Worm (Caenorhabditis elegans) whole organism, midembryonic: Measurements from ENCODE around the gene AC3.5.

Source experiments
- T22C8.4 ChIP-seq: fragments of 200-800 bp; sonication (Bioruptor generic); IDR thresholded peaks from 2 replicates; pipeline ENCODE4 v1.3.6; 2022; ENCODE audit warnings: missing genetic modification characterization, missing compliant biosample characterization
- cog-1 ChIP-seq: sonication (generic microtip); optimal IDR thresholded peaks from 2 replicates; lab custom pipeline; 2016; ENCODE audit warnings: missing genetic modification characterization, missing compliant biosample characterization
- flt-1 ChIP-seq: fragments of 200-800 bp; sonication (Bioruptor generic); IDR thresholded peaks from 2 replicates; pipeline ENCODE4 v1.3.6; 2022; ENCODE audit warnings: missing genetic modification characterization, missing compliant biosample characterization
- klf-2 ChIP-seq: fragments of 200-800 bp; sonication (Bioruptor generic); conservative IDR thresholded peaks from 2 replicates; pipeline ENCODE4 v1.3.6; 2022; ENCODE audit warnings: missing genetic modification reagents, missing genetic modification characterization, missing compliant biosample characterization
- med-1 ChIP-seq: sonication (generic microtip); optimal IDR thresholded peaks from 2 replicates; lab custom pipeline; 2017; ENCODE audit warnings: missing genetic modification characterization, mild to moderate bottlenecking, missing compliant biosample characterization, antibody characterized with exemption, missing genetic modification reagents; ENCODE audit not compliant: insufficient read depth
- ref-1 ChIP-seq: fragments of 200-800 bp; sonication (Bioruptor generic); conservative IDR thresholded peaks from 2 replicates; pipeline ENCODE4 v1.3.6; 2022; ENCODE audit warnings: missing genetic modification reagents, missing genetic modification characterization, missing compliant biosample characterization
- tab-1 ChIP-seq: fragments of 200-800 bp; sonication (Bioruptor generic); IDR thresholded peaks from 2 replicates; pipeline ENCODE4 v1.3.6; 2022; ENCODE audit warnings: missing genetic modification characterization, missing compliant biosample characterization
- ztf-23 ChIP-seq: fragments of 200-800 bp; sonication (Bioruptor generic); IDR thresholded peaks from 2 replicates; pipeline ENCODE4 v1.3.6; 2022; ENCODE audit warnings: missing genetic modification reagents, missing genetic modification characterization, missing compliant biosample characterization
- ztf-29 ChIP-seq: fragments of 200-800 bp; sonication (Bioruptor generic); IDR thresholded peaks from 2 replicates; pipeline ENCODE4 v1.3.6; 2022; ENCODE audit warnings: missing genetic modification reagents, missing genetic modification characterization, missing compliant biosample characterization

The AC3.5 gene

DNA sequence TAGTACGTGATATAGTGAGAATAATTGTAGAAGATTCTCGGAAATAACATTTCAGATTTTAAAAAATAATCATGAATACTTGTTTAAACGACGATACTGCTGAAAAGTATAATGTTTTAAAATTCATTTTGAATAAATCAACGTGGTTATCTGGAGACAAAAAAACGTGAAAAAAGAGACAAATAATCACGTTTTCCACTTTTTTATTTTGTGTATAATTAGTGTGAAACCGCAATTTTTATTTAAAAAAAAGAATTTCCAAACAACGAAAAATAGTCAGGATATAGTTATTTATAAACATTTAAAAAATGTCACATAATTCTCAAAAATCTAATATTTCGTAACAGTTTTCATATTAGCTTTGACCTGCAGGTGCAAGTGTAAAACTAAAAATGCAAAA, 18.0 kb downstream of the AC3.5 start, which contains the start of gene F15H10.7:
F15H10.7 (minus strand) TSS at position 101 of the 400 bp plus-strand sequence.
- TF ChIP-seq T22C8.4 (GFP tag; lab: Robert Waterston, UW) = no peak
- TF ChIP-seq ref-1 (GFP tag; lab: Robert Waterston, UW) = no peak
- TF ChIP-seq cog-1 (tag; lab: Kevin White, UChicago) = no peak
- TF ChIP-seq med-1 (GFP tag; lab: Kevin White, UChicago) = no peak
- no peak for TF ChIP-seq ztf-23 (GFP tag; lab: Robert Waterston, UW)
- no peak for TF ChIP-seq ztf-29
- no peak for TF ChIP-seq flt-1 (GFP tag; lab: Robert Waterston, UW)
- TF ChIP-seq tab-1 = no peak
- no peak for TF ChIP-seq klf-2 (GFP tag; lab: Robert Waterston, UW)

DNA sequence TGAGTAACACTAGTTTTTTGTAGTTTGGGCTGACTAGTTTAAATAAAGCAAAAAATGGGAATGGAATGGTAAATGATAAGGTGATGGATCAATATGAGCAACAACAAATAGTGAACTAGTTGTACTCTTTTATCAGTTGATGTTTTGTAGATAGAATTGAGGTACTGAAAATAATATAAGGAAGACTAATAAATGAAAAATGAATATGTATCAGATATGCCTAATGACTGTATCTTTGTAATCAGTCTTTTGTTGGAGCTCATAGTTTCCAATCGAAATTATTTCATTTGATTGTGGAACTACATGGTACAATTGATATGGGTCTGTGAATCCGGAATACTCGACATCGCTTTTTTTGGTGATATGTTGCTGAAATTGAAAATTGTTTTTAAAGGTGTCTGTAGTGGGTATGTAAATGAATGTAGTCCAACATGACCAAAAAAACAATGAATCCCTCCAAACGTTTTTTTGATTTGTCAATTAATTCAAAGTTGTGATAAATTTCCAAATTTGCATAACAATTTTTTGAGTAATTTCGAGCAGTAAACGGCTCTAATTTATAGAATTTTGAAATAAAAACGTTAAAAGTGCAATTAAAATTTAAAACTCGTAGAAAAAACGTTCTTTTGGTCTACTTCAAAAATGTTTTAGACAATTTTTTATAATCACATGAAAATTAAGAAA, 21.8 kb downstream of the AC3.5 start, which contains the start of gene F15H10.12:
F15H10.12 (minus strand) TSS at position 51 of the 684 bp plus-strand sequence.
- TF ChIP-seq cog-1 (tag; lab: Kevin White, UChicago) = no peak
- no peak for TF ChIP-seq ztf-23 (GFP tag; lab: Robert Waterston, UW)
- no peak for TF ChIP-seq tab-1
- TF ChIP-seq flt-1 (GFP tag; lab: Robert Waterston, UW) = no peak
- TF ChIP-seq ztf-29 = no peak

DNA sequence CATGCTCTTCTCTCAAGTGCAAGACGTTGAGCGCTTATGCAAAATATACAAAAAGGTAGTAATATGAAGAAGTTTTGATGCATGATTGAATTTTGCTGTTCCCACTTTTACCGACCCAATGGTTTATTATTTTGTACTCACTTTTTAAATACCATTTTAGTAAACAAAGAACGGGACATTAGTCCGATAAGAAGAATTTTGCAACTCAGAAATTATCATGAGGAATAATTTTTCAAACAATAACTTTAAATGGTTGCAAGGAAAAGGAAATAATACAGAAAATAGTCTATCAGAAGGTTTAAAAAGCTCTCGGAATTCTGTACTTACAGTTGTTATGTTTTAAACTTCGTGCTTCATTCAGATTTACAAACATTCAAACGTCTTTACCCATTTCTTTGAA, 26.3 kb downstream of the AC3.5 start, which contains the start of gene F15H10.9:
F15H10.9 (minus strand) TSS at position 101 of the 400 bp plus-strand sequence.
- TF ChIP-seq cog-1 (tag; lab: Kevin White, UChicago) (no peak), tab-1 (no peak), med-1 (GFP tag; lab: Kevin White, UChicago) (no peak), T22C8.4 (GFP tag; lab: Robert Waterston, UW) (no peak), klf-2 (GFP tag; lab: Robert Waterston, UW) (no peak), flt-1 (GFP tag; lab: Robert Waterston, UW) (no peak), ref-1 (GFP tag; lab: Robert Waterston, UW) (no peak), ztf-29 (no peak), ztf-23 (GFP tag; lab: Robert Waterston, UW) (no peak)

DNA sequence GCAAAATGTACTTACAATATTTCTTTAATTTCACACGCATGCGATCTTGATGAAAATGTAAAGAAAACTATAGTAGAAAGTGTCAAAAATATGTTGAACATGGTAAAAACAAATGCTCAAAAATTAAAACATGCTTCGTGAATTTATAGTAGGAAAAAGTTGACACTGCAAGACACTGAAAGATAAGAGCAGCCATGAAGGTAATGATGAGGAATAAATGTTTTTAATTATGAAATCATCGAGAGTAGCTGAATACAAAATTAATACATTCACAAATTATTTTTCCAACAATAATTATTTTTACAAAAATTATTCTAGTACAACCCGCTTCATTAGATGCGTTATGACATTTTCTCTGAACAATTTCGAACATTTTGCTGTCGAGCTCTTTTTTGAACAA, 28.6 kb downstream of the AC3.5 start, which contains the start of gene F15H10.10:
F15H10.10 (minus strand) TSS at position 101 of the 400 bp plus-strand sequence.
- TF ChIP-seq ref-1 (GFP tag; lab: Robert Waterston, UW) (no peak), cog-1 (tag; lab: Kevin White, UChicago) (no peak), T22C8.4 (GFP tag; lab: Robert Waterston, UW) (no peak), flt-1 (GFP tag; lab: Robert Waterston, UW) (no peak), klf-2 (GFP tag; lab: Robert Waterston, UW) (no peak), med-1 (GFP tag; lab: Kevin White, UChicago) (no peak), ztf-29 (no peak), tab-1 (no peak), ztf-23 (GFP tag; lab: Robert Waterston, UW) (no peak)

DNA sequence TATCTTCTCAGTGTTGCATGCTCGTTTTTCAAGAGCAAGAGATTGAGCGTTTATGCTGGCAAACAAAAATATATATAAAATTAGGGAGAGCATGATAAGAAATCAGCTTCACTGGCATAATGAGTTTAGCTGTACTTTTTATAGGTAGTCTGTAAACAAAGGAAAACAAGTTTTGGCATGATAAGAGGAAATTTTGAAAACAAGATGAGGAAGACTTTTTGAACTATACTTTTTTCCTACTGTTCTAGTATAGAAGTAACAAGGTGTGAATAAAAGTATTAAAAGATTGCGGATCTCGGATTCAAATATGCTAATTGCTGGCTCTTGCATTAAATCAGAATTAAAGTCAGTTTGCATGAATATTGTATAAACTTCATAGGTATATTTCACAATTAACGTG, 30.6 kb downstream of the AC3.5 start, which contains the start of gene F15H10.5:
F15H10.5 (minus strand) TSS at position 101 of the 400 bp plus-strand sequence.
- TF ChIP-seq ref-1 (GFP tag; lab: Robert Waterston, UW) (no peak), ztf-23 (GFP tag; lab: Robert Waterston, UW) (no peak), flt-1 (GFP tag; lab: Robert Waterston, UW) (no peak), cog-1 (tag; lab: Kevin White, UChicago) (no peak), klf-2 (GFP tag; lab: Robert Waterston, UW) (no peak), T22C8.4 (GFP tag; lab: Robert Waterston, UW) (no peak), tab-1 (no peak)

DNA sequence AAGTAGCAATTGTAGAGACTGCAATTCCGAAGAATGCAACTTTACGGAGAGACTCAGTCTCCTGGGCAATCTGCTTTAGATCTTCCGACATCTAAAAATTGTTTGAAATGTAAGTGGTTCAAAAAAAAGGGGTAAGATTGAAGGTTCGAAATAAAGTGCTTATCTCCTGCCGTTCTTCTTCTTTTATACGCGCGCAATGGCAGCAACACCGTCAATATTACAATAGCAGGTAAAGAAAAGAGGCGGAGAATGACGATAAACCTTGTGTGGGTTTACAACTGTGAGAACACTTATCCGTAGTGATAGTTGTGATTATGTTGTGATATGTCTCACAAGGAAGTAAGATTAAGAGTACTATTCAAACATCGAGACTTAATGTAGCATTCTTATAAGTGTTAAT, 33.5 kb downstream of the AC3.5 start, which contains the start of gene col-13:
col-13 (minus strand) TSS at position 101 of the 400 bp plus-strand sequence.
- TF ChIP-seq med-1 (GFP tag; lab: Kevin White, UChicago) (no peak), ztf-23 (GFP tag; lab: Robert Waterston, UW) (no peak), ztf-29 (no peak), ref-1 (GFP tag; lab: Robert Waterston, UW) (no peak), cog-1 (tag; lab: Kevin White, UChicago) (no peak)

DNA sequence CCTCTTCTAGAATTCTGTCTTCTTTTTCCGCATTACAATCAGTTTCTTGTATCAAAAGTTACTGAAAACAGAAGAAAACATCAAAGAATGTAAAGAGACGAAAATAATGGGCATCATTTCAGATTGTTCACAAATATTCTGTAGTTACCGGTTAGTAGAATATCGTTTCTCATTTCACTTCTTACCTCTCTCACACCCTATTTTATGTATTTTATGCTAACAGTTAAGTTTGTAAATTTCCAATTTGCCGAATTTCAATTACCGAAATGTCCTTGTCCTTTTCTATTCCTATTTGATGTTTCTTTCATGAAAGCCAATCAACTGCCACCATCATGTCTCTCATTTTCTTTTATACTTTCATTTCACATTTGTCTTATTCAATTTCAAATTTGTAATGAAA, 35.2 kb downstream of the AC3.5 start:
- TF ChIP-seq T22C8.4 (GFP tag; lab: Robert Waterston, UW) = no peak
- no peak for TF ChIP-seq ref-1 (GFP tag; lab: Robert Waterston, UW)
- TF ChIP-seq ztf-23 (GFP tag; lab: Robert Waterston, UW) = no peak
- no peak for TF ChIP-seq med-1 (GFP tag; lab: Kevin White, UChicago)
- no peak for TF ChIP-seq cog-1 (tag; lab: Kevin White, UChicago)
- no peak for TF ChIP-seq ztf-29
- no peak for TF ChIP-seq tab-1
- TF ChIP-seq flt-1 (GFP tag; lab: Robert Waterston, UW) = no peak

DNA sequence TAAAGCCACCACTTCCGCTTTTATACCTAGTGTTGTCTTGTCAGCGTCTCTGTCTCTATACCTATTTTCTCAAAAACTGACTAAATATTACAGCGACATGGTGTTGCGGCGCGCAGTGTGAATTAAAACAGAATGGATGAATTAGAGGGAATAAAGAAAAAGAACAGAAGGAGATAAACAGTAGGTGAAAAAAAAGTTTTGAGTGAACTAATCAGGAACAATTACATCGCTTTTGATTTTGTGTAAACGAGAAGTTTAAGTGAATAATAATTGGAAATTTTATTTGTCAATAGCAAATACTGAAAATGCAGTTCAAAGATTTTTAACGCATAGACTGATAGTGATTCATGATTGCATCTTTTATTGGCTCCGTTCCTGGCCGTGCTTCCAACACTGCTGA, 36.8 kb downstream of the AC3.5 start, which contains the start of gene col-12:
col-12 (minus strand) TSS at position 101 of the 400 bp plus-strand sequence.
- no peak for TF ChIP-seq cog-1 (tag; lab: Kevin White, UChicago)
- no peak for TF ChIP-seq klf-2 (GFP tag; lab: Robert Waterston, UW)
- TF ChIP-seq flt-1 (GFP tag; lab: Robert Waterston, UW) = no peak
- no peak for TF ChIP-seq ztf-29
- no peak for TF ChIP-seq ref-1 (GFP tag; lab: Robert Waterston, UW)
- TF ChIP-seq med-1 (GFP tag; lab: Kevin White, UChicago) = no peak
- TF ChIP-seq T22C8.4 (GFP tag; lab: Robert Waterston, UW) = no peak
- TF ChIP-seq tab-1 = no peak
- TF ChIP-seq ztf-23 (GFP tag; lab: Robert Waterston, UW) = no peak

DNA sequence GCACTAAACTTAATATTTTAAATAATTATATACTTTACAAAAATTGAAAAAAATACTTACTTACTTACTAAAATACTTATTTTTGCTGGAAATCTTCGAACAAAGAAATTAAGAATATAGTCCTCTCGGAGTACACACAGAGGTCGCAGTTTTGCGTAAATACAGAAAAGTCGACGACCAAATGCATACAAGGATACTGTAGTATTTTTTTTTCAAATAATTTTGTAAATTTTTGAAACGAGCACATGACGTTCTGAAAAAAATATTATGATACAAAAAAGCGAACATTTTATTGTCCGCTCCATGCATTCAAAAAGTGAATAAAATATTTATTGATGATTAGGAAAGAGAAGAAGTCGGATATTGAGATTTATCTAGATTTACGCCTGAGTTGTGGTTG, 37.9 kb downstream of the AC3.5 start, which contains the start of gene apc-10:
apc-10 (minus strand) TSS at position 101 of the 400 bp plus-strand sequence.
- no peak for TF ChIP-seq cog-1 (tag; lab: Kevin White, UChicago)
- no peak for TF ChIP-seq ref-1 (GFP tag; lab: Robert Waterston, UW)
- no peak for TF ChIP-seq ztf-23 (GFP tag; lab: Robert Waterston, UW)
- no peak for TF ChIP-seq ztf-29
- TF ChIP-seq klf-2 (GFP tag; lab: Robert Waterston, UW) = no peak
- TF ChIP-seq med-1 (GFP tag; lab: Kevin White, UChicago) = no peak
- no peak for TF ChIP-seq tab-1
- no peak for TF ChIP-seq flt-1 (GFP tag; lab: Robert Waterston, UW)
- TF ChIP-seq T22C8.4 (GFP tag; lab: Robert Waterston, UW) = no peak
